Comparison of ENCODE assay signal across 4 worm cellular contexts in genomic region chrX:14709591-14709990, ce11.
TF ChIP-seq lines count a peak whose summit lies in the region.

No protein-coding gene starts in this region.

TF ChIP-seq in whole organism, L1 larva, 84 proteins besides CTCF, POLR2A, EP300 and RAD21:
- no peak for TF ChIP-seq nhr-76 (tag; optimal IDR thresholded peaks at IDR 0.05; lab: Kevin White, UChicago)
- TF ChIP-seq nhr-20 (tag; optimal IDR thresholded peaks at IDR 0.05; lab: Kevin White, UChicago) = peak; percentile 10
- no peak for TF ChIP-seq tlp-1 (tag; optimal IDR thresholded peaks at IDR 0.05; lab: Kevin White, UChicago)
- TF ChIP-seq lin-14 (GFP tag; optimal IDR thresholded peaks at IDR 0.05; lab: Kevin White, UChicago) = peak; percentile 54
- TF ChIP-seq hlh-4 (tag; optimal IDR thresholded peaks at IDR 0.05; lab: Kevin White, UChicago) = no peak
- no peak for TF ChIP-seq C04F5.9 (tag; optimal IDR thresholded peaks at IDR 0.05; lab: Kevin White, UChicago)
- TF ChIP-seq blmp-1 (tag; optimal IDR thresholded peaks at IDR 0.05; lab: Kevin White, UChicago) = peak; percentile 72
- no peak for TF ChIP-seq zag-1 (tag; optimal IDR thresholded peaks at IDR 0.05; lab: Kevin White, UChicago)
- TF ChIP-seq elt-3 (tag; optimal IDR thresholded peaks at IDR 0.05; lab: Kevin White, UChicago) = peak in 2 of 6 experiments; percentile 44 to 80
- TF ChIP-seq nhr-85 (tag; lab: Kevin White, UChicago) = peak; percentile 58
- TF ChIP-seq efl-3 (GFP tag; optimal IDR thresholded peaks at IDR 0.05; lab: Kevin White, UChicago) = no peak
- no peak for TF ChIP-seq ztf-4 (tag; optimal IDR thresholded peaks at IDR 0.05; lab: Kevin White, UChicago)

TF ChIP-seq in whole organism, L2 larva, 48 proteins besides CTCF, POLR2A, EP300 and RAD21:
- TF ChIP-seq nhr-23 (tag; optimal IDR thresholded peaks at IDR 0.05; lab: Kevin White, UChicago) = no peak
- peak; percentile 64 for TF ChIP-seq blmp-1 (tag; optimal IDR thresholded peaks at IDR 0.05; lab: Kevin White, UChicago; ENCODE audit: insufficient read depth)
- no peak for TF ChIP-seq ztf-1 (GFP tag; conservative IDR thresholded peaks at IDR 0.05; lab: Robert Waterston, UW)
- no peak for TF ChIP-seq lin-13 (GFP tag; optimal IDR thresholded peaks at IDR 0.05; lab: Kevin White, UChicago)
- no peak for TF ChIP-seq unc-39 (tag; optimal IDR thresholded peaks at IDR 0.05; lab: Kevin White, UChicago)
- no peak for TF ChIP-seq skn-1 (tag; optimal IDR thresholded peaks at IDR 0.05; lab: Kevin White, UChicago)
- peak; percentile 61 for TF ChIP-seq fos-1 (tag; optimal IDR thresholded peaks at IDR 0.05; lab: Kevin White, UChicago)
- no peak for TF ChIP-seq aly-2 (tag; optimal IDR thresholded peaks at IDR 0.05; lab: Kevin White, UChicago)

TF ChIP-seq in whole organism, L3 larva, 47 proteins besides CTCF, POLR2A, EP300 and RAD21:
- TF ChIP-seq jun-1 (tag; optimal IDR thresholded peaks at IDR 0.05; lab: Kevin White, UChicago) (no peak), ceh-28 (tag; optimal IDR thresholded peaks at IDR 0.05; lab: Kevin White, UChicago) (peak; percentile 14), nhr-25 (tag; optimal IDR thresholded peaks at IDR 0.05; lab: Kevin White, UChicago) (peak; percentile 59)

TF ChIP-seq in whole organism, L4 larva, 104 proteins besides CTCF, POLR2A, EP300 and RAD21:
- TF ChIP-seq dmd-6 (GFP tag; IDR thresholded peaks at IDR 0.05; lab: Robert Waterston, UW) (peak; percentile 21; the same call in 1 of the 2 replicates), mxl-2 (GFP tag; conservative IDR thresholded peaks at IDR 0.05; lab: Robert Waterston, UW) (no peak), R02D3.7 (tag; optimal IDR thresholded peaks at IDR 0.05; lab: Kevin White, UChicago) (no peak), nhr-28 (tag; optimal IDR thresholded peaks at IDR 0.05; lab: Kevin White, UChicago) (peak; percentile 23), mdl-1 (tag; optimal IDR thresholded peaks at IDR 0.05; lab: Kevin White, UChicago) (peak in 1 of 2 experiments; percentile 10), arid-1 (GFP tag; conservative IDR thresholded peaks at IDR 0.05; lab: Robert Waterston, UW) (no peak)

Comparison
In these comparisons a context has a peak if more than half of its experiments do, and no peak if none do; other contexts are left out.
1. Of the 29 proteins assayed by ChIP-seq in both whole organism, L4 larva and whole organism, L1 larva: peak only in whole organism, L4 larva: nhr-28; only in whole organism, L1 larva: none; in both: none; in neither: 27; mixed calls (peak in some experiments, not most) for 1.